Fruit fly (Drosophila melanogaster) whole organism, wandering third instar larva: ENCODE results near the gene CG16853.

Experiments
- Abd-B ChIP-seq: fragments of >200 bp; optimal IDR thresholded peaks from 2 replicates; lab custom pipeline; 2017; ENCODE audit warnings: missing biosample characterization, missing genetic modification characterization
- CG32264 ChIP-seq: fragments of 200-800 bp; sonication (Bioruptor generic); optimal IDR thresholded peaks from 2 replicates; lab custom pipeline; 2016; ENCODE audit warnings: missing biosample characterization, missing genetic modification characterization
- CG9705 ChIP-seq: fragments of 200-800 bp; sonication (Bioruptor generic); optimal IDR thresholded peaks from 2 replicates; lab custom pipeline; 2018; ENCODE audit warnings: missing biosample characterization, mild to moderate bottlenecking, missing genetic modification characterization
- CrebA ChIP-seq: fragments of 200-800 bp; sonication (Bioruptor generic); optimal IDR thresholded peaks from 2 replicates; lab custom pipeline; 2016; ENCODE audit warnings: missing biosample characterization, mild to moderate bottlenecking, missing genetic modification characterization, borderline replicate concordance
- Dfd ChIP-seq: fragments of >200 bp; optimal IDR thresholded peaks from 2 replicates; lab custom pipeline; 2017; ENCODE audit warnings: missing biosample characterization, missing genetic modification characterization
- Dif ChIP-seq: fragments of 200-275, 200-300 bp; sonication (Bioruptor generic); optimal IDR thresholded peaks from 2 replicates; lab custom pipeline; 2018; ENCODE audit warnings: missing biosample characterization, missing genetic modification characterization; ENCODE audit not compliant: partially characterized antibody
- GATAd ChIP-seq: sonication (Bioruptor generic); optimal IDR thresholded peaks from 2 replicates; lab custom pipeline; 2016; ENCODE audit warnings: missing biosample characterization, missing genetic modification characterization
- HLH106 ChIP-seq: fragments of 200-800 bp; optimal IDR thresholded peaks from 3 replicates; lab custom pipeline; 2019; ENCODE audit warnings: missing biosample characterization, mild to moderate bottlenecking, missing genetic modification characterization, moderate library complexity
- Hr78 ChIP-seq: fragments of >200 bp; optimal IDR thresholded peaks from 2 replicates; lab custom pipeline; 2017; ENCODE audit warnings: missing biosample characterization, missing genetic modification characterization
- Hr83 ChIP-seq: fragments of 200-300 bp; sonication (Bioruptor generic); optimal IDR thresholded peaks from 2 replicates; lab custom pipeline; 2016; ENCODE audit warnings: missing biosample characterization, mild to moderate bottlenecking, missing genetic modification characterization, moderate library complexity; ENCODE audit not compliant: poor library complexity, severe bottlenecking
- Mio ChIP-seq: sonication (Bioruptor generic); optimal IDR thresholded peaks from 2 replicates; lab custom pipeline; 2016; ENCODE audit warnings: missing biosample characterization, missing genetic modification characterization
- Myc ChIP-seq: fragments of >200 bp; optimal IDR thresholded peaks from 2 replicates; lab custom pipeline; 2017
- N ChIP-seq: fragments of >200 bp; optimal IDR thresholded peaks from 2 replicates; lab custom pipeline; 2018; ENCODE audit warnings: missing biosample characterization, missing external identifiers, missing genetic modification characterization
- OdsH ChIP-seq: fragments of 200-800 bp; sonication (Bioruptor generic); optimal IDR thresholded peaks from 2 replicates; lab custom pipeline; 2016; ENCODE audit warnings: missing biosample characterization, mild to moderate bottlenecking, missing genetic modification characterization
- Rel ChIP-seq, 2 experiments: fragments of 200-800 bp; sonication (Bioruptor generic) in 1 of 2; optimal IDR thresholded peaks; 2 replicates in 1 of 2; 3 replicates in 1 of 2; lab custom pipeline; 2016 to 2019; ENCODE audit warnings: mild to moderate bottlenecking in 2 of 2, missing biosample characterization in 2 of 2, missing genetic modification characterization in 2 of 2, moderate library complexity in 1 of 2
- Sp1 ChIP-seq: fragments of 200-800 bp; sonication (Bioruptor generic); optimal IDR thresholded peaks from 3 replicates; lab custom pipeline; 2019; ENCODE audit warnings: missing biosample characterization, mild to moderate bottlenecking, missing genetic modification characterization, moderate library complexity
- Vsx2 ChIP-seq: fragments of 200-300, 225-300 bp; sonication (Bioruptor generic); optimal IDR thresholded peaks from 2 replicates; lab custom pipeline; 2018; ENCODE audit warnings: missing biosample characterization, missing genetic modification characterization; ENCODE audit not compliant: partially characterized antibody
- br ChIP-seq: fragments of 200-800 bp; sonication (Bioruptor generic); optimal IDR thresholded peaks from 2 replicates; lab custom pipeline; 2016; ENCODE audit warnings: missing biosample characterization, missing genetic modification characterization
- dl ChIP-seq, 2 experiments: fragments of 175-275, 200-275 bp in 1 of 2; fragments of 200-275 bp in 1 of 2; sonication (Bioruptor generic); optimal IDR thresholded peaks; lab custom pipeline; 2018; ENCODE audit warnings: mild to moderate bottlenecking in 2 of 2, missing biosample characterization in 2 of 2, missing genetic modification characterization in 2 of 2, moderate library complexity in 2 of 2; ENCODE audit not compliant: partially characterized antibody in 2 of 2, insufficient read depth in 1 of 2
- dmrt93B ChIP-seq: fragments of 200-800 bp; sonication (Bioruptor generic); optimal IDR thresholded peaks from 2 replicates; lab custom pipeline; 2018; ENCODE audit warnings: missing biosample characterization, mild to moderate bottlenecking, missing genetic modification characterization
- dsf ChIP-seq: sonication (Bioruptor generic); optimal IDR thresholded peaks from 2 replicates; lab custom pipeline; 2016; ENCODE audit warnings: missing biosample characterization, missing genetic modification characterization, borderline replicate concordance
- ey ChIP-seq: fragments of 200-800 bp; sonication (Bioruptor generic); optimal IDR thresholded peaks from 2 replicates; lab custom pipeline; 2016; ENCODE audit warnings: missing biosample characterization, missing genetic modification characterization
- fru ChIP-seq: fragments of 200-800 bp; sonication (Bioruptor generic); optimal IDR thresholded peaks from 3 replicates; lab custom pipeline; 2016; ENCODE audit warnings: missing biosample characterization, mild to moderate bottlenecking, missing genetic modification characterization
- h ChIP-seq: fragments of 200-800 bp; sonication (Bioruptor generic); optimal IDR thresholded peaks from 3 replicates; lab custom pipeline; 2016; ENCODE audit warnings: missing biosample characterization, mild to moderate bottlenecking, missing genetic modification characterization
- jim ChIP-seq: fragments of 175-275, 200-325 bp; sonication (Bioruptor generic); optimal IDR thresholded peaks from 2 replicates; lab custom pipeline; 2016; ENCODE audit warnings: missing biosample characterization, mild to moderate bottlenecking, missing genetic modification characterization
- lola ChIP-seq: fragments of >200 bp; optimal IDR thresholded peaks from 2 replicates; lab custom pipeline; 2017; ENCODE audit warnings: missing biosample characterization, missing genetic modification characterization
- pan ChIP-seq: fragments of >200 bp; optimal IDR thresholded peaks from 2 replicates; lab custom pipeline; 2017
- psq ChIP-seq: fragments of 200-800 bp; sonication (Bioruptor generic); optimal IDR thresholded peaks from 3 replicates; lab custom pipeline; 2017; ENCODE audit warnings: missing biosample characterization, mild to moderate bottlenecking, missing genetic modification characterization, moderate library complexity
- rgr ChIP-seq: fragments of 200-800 bp; sonication (Bioruptor generic); optimal IDR thresholded peaks from 3 replicates; lab custom pipeline; 2016; ENCODE audit warnings: missing biosample characterization, mild to moderate bottlenecking, missing genetic modification characterization
- sage ChIP-seq: fragments of 200-800 bp; sonication (Bioruptor generic); optimal IDR thresholded peaks from 2 replicates; lab custom pipeline; 2016; ENCODE audit warnings: missing biosample characterization, mild to moderate bottlenecking, missing genetic modification characterization
- sv ChIP-seq: fragments of 200-800 bp; sonication (Bioruptor generic); optimal IDR thresholded peaks from 3 replicates; lab custom pipeline; 2016; ENCODE audit warnings: missing biosample characterization, missing genetic modification characterization
- usp ChIP-seq: fragments of >200 bp; optimal IDR thresholded peaks from 2 replicates; lab custom pipeline; 2017; ENCODE audit warnings: missing biosample characterization, missing genetic modification characterization
- woc ChIP-seq: sonication (Bioruptor generic); optimal IDR thresholded peaks from 2 replicates; lab custom pipeline; 2016; ENCODE audit warnings: missing biosample characterization, mild to moderate bottlenecking, missing genetic modification characterization

Gene CG16853

DNA sequence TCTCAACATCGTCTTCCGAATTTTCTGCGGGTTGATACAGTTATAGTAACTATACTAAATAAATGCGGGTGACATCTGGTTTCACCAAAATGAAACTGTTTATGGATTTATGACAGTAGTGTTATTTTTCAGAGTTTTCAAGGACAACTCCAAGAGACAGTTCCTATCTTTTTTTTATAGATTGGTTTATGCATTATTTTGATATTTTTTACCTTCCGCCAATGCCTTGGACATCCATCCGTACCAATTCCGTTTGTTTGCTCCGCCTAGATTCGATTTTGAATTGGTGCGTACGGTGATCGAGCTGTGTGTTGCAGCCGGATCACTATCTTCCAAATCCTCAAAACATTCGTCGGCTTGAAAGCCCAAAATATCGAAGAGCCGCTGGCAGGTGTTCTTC is at the start of gene CG16853:
CG16853 (plus strand) TSS at position 301 of the 400 bp plus-strand sequence.
- no peak for TF ChIP-seq Rel (GFP tag; optimal IDR thresholded peaks at IDR 0.05; lab: Kevin White, UChicago)
- no peak for TF ChIP-seq Rel (tag; optimal IDR thresholded peaks at IDR 0.05; lab: Kevin White, UChicago)
- TF ChIP-seq CG32264 (GFP tag; lab: Kevin White, UChicago), result no peak
- no peak for TF ChIP-seq dsf
- TF ChIP-seq jim (GFP tag; lab: Kevin White, UChicago), result no peak
- TF ChIP-seq Myc, result no peak
- no peak for TF ChIP-seq Dif (GFP tag; lab: Kevin White, UChicago)
- TF ChIP-seq woc, result no peak
- TF ChIP-seq CrebA (GFP tag; lab: Kevin White, UChicago), result no peak

DNA sequence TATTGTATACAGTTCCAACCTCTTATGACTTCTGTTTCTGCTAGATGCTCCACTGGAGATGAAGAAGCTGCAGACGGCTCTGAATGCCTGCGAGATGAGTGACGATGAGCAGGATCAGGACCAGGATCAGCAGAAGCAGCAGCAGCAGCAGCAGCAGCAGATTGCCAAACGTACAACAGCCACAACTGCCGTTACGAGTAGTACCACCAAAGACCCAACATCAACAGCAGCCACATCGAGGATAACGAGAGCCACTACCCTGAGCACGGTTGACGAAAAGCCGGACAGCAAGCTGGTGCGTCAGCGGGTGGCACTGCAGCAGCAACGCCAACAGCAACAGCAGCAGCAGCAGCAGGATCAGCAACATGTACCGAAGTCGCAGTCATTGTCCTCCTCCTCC is 44.2 kb upstream of the CG16853 start:
- TF ChIP-seq ey (GFP tag; lab: Kevin White, UChicago), result no peak
- peak; percentile 92 for TF ChIP-seq Dfd (GFP tag; lab: Kevin White, UChicago)

DNA sequence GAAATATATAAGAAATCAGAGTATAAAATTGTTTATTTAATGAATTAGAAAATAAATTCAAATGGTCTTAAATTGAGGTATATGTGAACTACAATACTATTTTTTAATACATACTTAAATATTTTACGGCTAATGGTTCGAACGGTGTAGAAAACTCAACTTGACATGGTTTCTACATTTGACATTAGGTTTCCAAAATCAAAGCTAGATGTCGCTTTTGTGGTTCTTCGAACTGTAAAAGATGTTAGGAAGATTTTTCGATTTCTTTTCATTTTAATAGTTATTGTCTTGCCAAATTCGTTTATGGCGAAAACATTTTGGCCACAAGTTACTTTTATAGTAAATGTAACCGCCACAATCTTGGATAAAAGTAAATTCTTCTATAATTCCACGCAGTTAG is 41.7 kb upstream of the CG16853 start:
- TF ChIP-seq pan (no peak), usp (no peak), dmrt93B (no peak), br (GFP tag; lab: Kevin White, UChicago) (no peak), Sp1 (GFP tag; lab: Kevin White, UChicago) (no peak), sv (GFP tag; lab: Kevin White, UChicago) (no peak), CrebA (GFP tag; lab: Kevin White, UChicago) (no peak), Hr83 (GFP tag; lab: Kevin White, UChicago) (no peak), N (GFP tag; lab: Kevin White, UChicago) (no peak), dsf (no peak), Mio (no peak), Vsx2 (GFP tag; lab: Kevin White, UChicago) (no peak), OdsH (GFP tag; lab: Kevin White, UChicago) (no peak), jim (GFP tag; lab: Kevin White, UChicago) (no peak), dl (GFP tag; optimal IDR thresholded peaks at IDR 0.05; lab: Kevin White, UChicago; ENCODE audit: insufficient read depth in 1 of 2, partially characterized antibody in 2 of 2) (no peak)

DNA sequence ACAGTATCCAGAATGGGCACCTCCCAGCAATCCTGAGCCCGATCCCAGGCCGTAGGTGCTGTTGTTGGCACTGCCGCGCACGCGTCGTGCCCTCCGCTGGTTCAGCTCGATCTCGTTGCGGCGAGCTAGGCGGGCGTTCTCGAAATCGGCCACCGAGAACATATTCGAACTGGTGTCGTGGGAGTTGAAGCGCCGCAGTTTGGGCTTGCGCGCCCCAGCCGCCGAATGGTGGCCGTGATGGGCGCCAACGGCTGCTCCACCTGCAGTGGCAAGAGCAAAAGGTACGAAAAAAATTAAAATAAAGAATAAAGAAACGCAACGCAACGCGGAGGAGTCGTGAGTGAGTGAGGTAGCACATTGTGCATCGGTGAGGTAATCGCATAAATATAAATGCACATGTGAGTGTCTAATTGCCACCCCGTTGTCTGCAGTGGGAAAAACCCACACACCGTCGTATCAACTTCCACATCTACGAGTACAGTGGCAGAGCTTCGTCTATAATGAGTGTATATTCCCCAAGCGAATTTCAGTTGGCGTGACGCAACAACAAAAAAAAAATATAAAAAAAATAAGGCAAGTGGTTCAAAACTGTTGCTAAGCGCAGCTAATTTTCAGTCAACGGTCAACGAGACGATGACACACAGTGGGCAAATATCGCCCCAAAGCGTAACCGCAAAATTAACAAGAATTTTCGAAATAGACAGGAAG is 32.4 kb upstream of the CG16853 start:
- TF ChIP-seq dl (GFP tag; optimal IDR thresholded peaks at IDR 0.05; lab: Kevin White, UChicago; ENCODE audit: insufficient read depth in 1 of 2, partially characterized antibody in 2 of 2) (peak; percentile 73 to 77), Dfd (GFP tag; lab: Kevin White, UChicago) (no peak), HLH106 (no peak), Hr83 (GFP tag; lab: Kevin White, UChicago) (no peak), Vsx2 (GFP tag; lab: Kevin White, UChicago) (no peak), Hr78 (GFP tag; lab: Kevin White, UChicago) (no peak), dsf (no peak), N (GFP tag; lab: Kevin White, UChicago) (no peak), Rel (GFP tag; optimal IDR thresholded peaks at IDR 0.05; lab: Kevin White, UChicago) (no peak), Rel (tag; optimal IDR thresholded peaks at IDR 0.05; lab: Kevin White, UChicago) (peak; percentile 67), sv (GFP tag; lab: Kevin White, UChicago) (no peak), Myc (no peak), fru (no peak), psq (GFP tag; lab: Kevin White, UChicago) (no peak)
- TF ChIP-seq, all 38 proteins: peak for 2

DNA sequence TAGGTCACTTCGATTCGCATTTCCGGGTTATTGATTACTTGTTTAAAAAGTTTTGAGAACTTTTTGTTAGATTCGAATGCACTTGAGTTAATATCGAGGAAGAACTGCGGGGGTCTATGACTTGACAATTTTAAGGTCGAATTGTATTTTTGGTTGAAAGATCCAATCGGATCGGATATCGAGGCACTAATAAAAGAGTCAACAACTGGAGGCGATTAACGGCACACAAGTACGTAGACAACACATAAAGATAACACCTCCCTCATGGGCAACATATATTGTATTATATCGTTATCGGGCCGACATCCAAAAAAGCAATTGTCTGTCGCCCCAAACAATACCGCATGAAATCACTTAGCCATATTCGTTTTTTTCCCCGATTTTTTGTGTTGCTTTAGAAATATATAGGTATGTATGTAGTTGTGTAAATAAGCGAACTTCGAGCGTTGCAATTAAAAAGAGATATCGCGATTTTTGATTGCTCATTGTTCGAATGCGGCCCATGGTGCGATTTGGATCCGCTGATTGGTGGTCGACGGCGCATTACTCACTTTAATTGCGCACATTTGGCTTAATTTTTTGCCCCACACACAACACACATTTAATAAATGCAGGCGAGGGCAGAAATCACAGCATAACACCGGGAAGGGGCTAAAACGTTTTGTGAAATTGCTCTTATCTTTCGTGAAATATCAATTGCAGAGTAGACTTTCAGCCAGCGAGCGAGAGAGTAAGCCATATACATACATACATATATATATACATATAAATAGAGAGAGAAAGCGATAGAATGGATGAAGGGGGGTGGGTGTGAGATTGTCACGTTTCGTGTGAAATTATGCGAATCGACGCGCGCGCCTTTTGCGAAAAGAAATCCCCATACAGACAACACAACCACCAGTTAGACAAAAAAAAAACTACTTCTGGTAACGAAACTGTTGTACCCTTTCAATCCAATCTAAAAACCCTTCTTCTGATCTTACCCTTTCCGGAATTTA is 30.9 kb upstream of the CG16853 start:
- no peak for TF ChIP-seq Myc
- TF ChIP-seq CrebA (GFP tag; lab: Kevin White, UChicago), result no peak
- TF ChIP-seq HLH106, result no peak
- TF ChIP-seq Hr78 (GFP tag; lab: Kevin White, UChicago), result no peak
- TF ChIP-seq Dif (GFP tag; lab: Kevin White, UChicago), result no peak
- TF ChIP-seq Hr83 (GFP tag; lab: Kevin White, UChicago), result no peak
- no peak for TF ChIP-seq pan
- TF ChIP-seq sage, result no peak
- no peak for TF ChIP-seq GATAd (GFP tag; lab: Kevin White, UChicago)
- TF ChIP-seq Dfd (GFP tag; lab: Kevin White, UChicago), result no peak
- no peak for TF ChIP-seq OdsH (GFP tag; lab: Kevin White, UChicago)
- no peak for TF ChIP-seq Sp1 (GFP tag; lab: Kevin White, UChicago)
- TF ChIP-seq CG32264 (GFP tag; lab: Kevin White, UChicago), result peak; percentile 8
- no peak for TF ChIP-seq jim (GFP tag; lab: Kevin White, UChicago)
- TF ChIP-seq Abd-B, result no peak
- peak; percentile 32 for TF ChIP-seq woc
- no peak for TF ChIP-seq Rel (GFP tag; optimal IDR thresholded peaks at IDR 0.05; lab: Kevin White, UChicago)
- TF ChIP-seq Rel (tag; optimal IDR thresholded peaks at IDR 0.05; lab: Kevin White, UChicago), result peak; percentile 89
- TF ChIP-seq rgr (GFP tag; lab: Kevin White, UChicago), result no peak
- no peak for TF ChIP-seq Mio
- peak; percentile 7 for TF ChIP-seq fru
- TF ChIP-seq br (GFP tag; lab: Kevin White, UChicago), result peak; percentile 27
- peak; percentile 53 for TF ChIP-seq h (GFP tag; lab: Kevin White, UChicago)
- TF ChIP-seq lola (GFP tag; lab: Kevin White, UChicago), result no peak
- no peak for TF ChIP-seq dmrt93B
- no peak for TF ChIP-seq ey (GFP tag; lab: Kevin White, UChicago)
- TF ChIP-seq CG9705, result no peak
